Worm (Caenorhabditis elegans) whole organism, L4/young adult: ENCODE data around the gene syx-2.

ENCODE experiments used
- dao-5 ChIP-seq: sonication (generic microtip); optimal IDR thresholded peaks from 2 replicates; lab custom pipeline; 2016; ENCODE audit warnings: missing genotype, missing genetic modification characterization, moderate library complexity, missing compliant biosample characterization
- him-1 ChIP-seq: sonication (generic microtip); optimal IDR thresholded peaks from 2 replicates; lab custom pipeline; 2016; ENCODE audit warnings: missing genotype, missing genetic modification reagents, missing genetic modification characterization, missing compliant biosample characterization

ce11 chrX:13958451-13958850 is 1.5 kb upstream of the syx-2 start:
- TF ChIP-seq dao-5 (no peak), him-1 (tag; lab: Kevin White, UChicago) (no peak)
